Fruit fly (Drosophila melanogaster): ENCODE results near the gene ohgt.

dm6 chr3R:10066470-10066869 lies 17.5 kb downstream of the ohgt start, which contains the start of gene CG33783:
- no peak for TF ChIP-seq lola (GFP tag; optimal IDR thresholded peaks at IDR 0.05)
- TF ChIP-seq Mio (GFP tag; optimal IDR thresholded peaks at IDR 0.05) = no peak

Data from whole organism, wandering third instar larva.